Fruit fly (Drosophila melanogaster): ENCODE data around the gene Mst36Fa.
A peak's percentile ranks its signal among the peaks of the same experiment; 100 is the strongest.

Gene Mst36Fa

DNA sequence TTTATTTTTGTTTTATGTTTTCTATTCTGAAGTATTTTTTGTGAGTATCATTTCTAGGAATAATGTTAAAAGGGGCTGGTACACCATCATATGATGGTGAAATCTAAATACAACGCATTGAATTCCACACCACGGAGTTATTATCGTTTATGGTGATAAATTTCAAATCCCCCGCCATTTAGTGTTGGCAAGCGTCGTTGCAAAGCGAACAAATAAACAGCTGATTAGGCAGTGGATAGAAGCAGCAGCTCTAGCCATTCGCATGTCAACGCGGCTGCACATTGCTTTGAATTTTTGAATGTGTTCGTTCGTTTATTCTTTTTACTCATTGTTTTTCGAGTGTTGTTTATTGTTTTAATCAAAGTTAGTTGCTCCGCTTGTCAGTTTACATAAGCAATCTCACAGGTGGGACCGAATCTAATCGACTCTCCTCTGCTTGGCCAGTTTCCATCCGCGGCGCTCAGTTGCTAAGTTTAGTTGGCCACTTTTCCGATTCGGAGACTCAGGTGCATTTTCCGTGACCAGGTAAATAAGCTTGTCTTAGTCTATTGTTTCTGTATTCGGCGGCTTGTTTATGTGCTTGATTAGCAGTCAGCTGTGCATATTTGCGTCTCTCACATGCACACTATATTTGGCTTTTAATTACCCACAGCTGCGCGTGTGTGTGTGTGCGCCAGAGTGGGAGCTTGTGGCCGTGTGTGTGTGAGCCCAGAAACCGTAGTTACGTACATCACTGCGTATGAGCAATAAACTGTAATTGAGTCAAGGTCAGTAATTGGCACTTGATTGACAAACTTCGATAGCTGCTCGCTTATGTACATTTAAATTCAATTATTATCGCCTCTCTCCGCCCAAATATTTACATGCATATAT is at the start of gene Mst36Fa, which contains the start of gene CG31751 (continued):
- TF ChIP-seq caup (GFP tag; optimal IDR thresholded peaks at IDR 0.05; ENCODE audit: severe bottlenecking) (peak; percentile 94), CG16815 (GFP tag; optimal IDR thresholded peaks at IDR 0.05) (no peak), unpg (GFP tag; optimal IDR thresholded peaks at IDR 0.05) (peak; percentile 73), CG12659 (GFP tag; optimal IDR thresholded peaks at IDR 0.05) (peak; percentile 88), ind (GFP tag; optimal IDR thresholded peaks at IDR 0.05) (peak; percentile 6), stwl (tag; optimal IDR thresholded peaks at IDR 0.05) (peak; percentile 72), CG2116 (GFP tag; optimal IDR thresholded peaks at IDR 0.05) (peak; percentile 74), NC2β (GFP tag; optimal IDR thresholded peaks at IDR 0.05) (peak; percentile 72), Hsf (GFP tag; optimal IDR thresholded peaks at IDR 0.05) (peak; percentile 64), CG10431 (GFP tag; optimal IDR thresholded peaks at IDR 0.05) (peak; percentile 82), tio (GFP tag; optimal IDR thresholded peaks at IDR 0.05) (peak; percentile 17), CG31365 (tag; optimal IDR thresholded peaks at IDR 0.05) (peak; percentile 75), Hey (tag; optimal IDR thresholded peaks at IDR 0.05) (peak; percentile 88), ftz-f1 (GFP tag; optimal IDR thresholded peaks at IDR 0.05) (peak; percentile 72), lmd (GFP tag; IDR thresholded peaks at IDR 0.05) (peak; percentile 39; the same call in 1 of the 2 replicates), CG12769 (tag; optimal IDR thresholded peaks at IDR 0.05) (peak; percentile 89), CG4820 (GFP tag; optimal IDR thresholded peaks at IDR 0.05) (peak; percentile 13), Meics (GFP tag; optimal IDR thresholded peaks at IDR 0.05) (peak; percentile 86), unc-4 (GFP tag; IDR thresholded peaks at IDR 0.05; ENCODE audit: partially characterized antibody) (no peak), Nf-YB (GFP tag; optimal IDR thresholded peaks at IDR 0.05) (peak; percentile 68), crc (GFP tag; optimal IDR thresholded peaks at IDR 0.05) (peak; percentile 78), ap (GFP tag; IDR thresholded peaks at IDR 0.05) (no peak), CG15269 (tag; optimal IDR thresholded peaks at IDR 0.05) (peak; percentile 81), CG1603 (tag; optimal IDR thresholded peaks at IDR 0.05) (peak; percentile 53), Hr39 (optimal IDR thresholded peaks at IDR 0.05) (no peak), CG42726 (GFP tag; IDR thresholded peaks at IDR 0.05; ENCODE audit: partially characterized antibody) (no peak), CG6765 (GFP tag; optimal IDR thresholded peaks at IDR 0.05) (peak; percentile 87), slp2 (GFP tag; optimal IDR thresholded peaks at IDR 0.05) (no peak), CG9797 (GFP tag; optimal IDR thresholded peaks at IDR 0.05) (peak; percentile 33), jing (GFP tag; optimal IDR thresholded peaks at IDR 0.05) (peak; percentile 39), CG15514 (GFP tag; optimal IDR thresholded peaks at IDR 0.05) (peak; percentile 89), pho (GFP tag; optimal IDR thresholded peaks at IDR 0.05) (peak; percentile 71), Ssrp (tag; optimal IDR thresholded peaks at IDR 0.05) (peak; percentile 9), CG10565 (GFP tag; optimal IDR thresholded peaks at IDR 0.05) (no peak), dysf (GFP tag; IDR thresholded peaks at IDR 0.05) (peak; percentile 56; the same call in 1 of the 3 replicates), dmrt11E (tag; optimal IDR thresholded peaks at IDR 0.05) (no peak), Atf3 (GFP tag; optimal IDR thresholded peaks at IDR 0.05) (peak; percentile 2), inv (GFP tag; IDR thresholded peaks at IDR 0.05; ENCODE audit: partially characterized antibody) (no peak), exex (tag; optimal IDR thresholded peaks at IDR 0.05) (peak; percentile 78), sisA (GFP tag; IDR thresholded peaks at IDR 0.05) (no peak; the same call in 1 of the 2 replicates), Bteb2 (GFP tag; optimal IDR thresholded peaks at IDR 0.05) (peak; percentile 64), dati (GFP tag; IDR thresholded peaks at IDR 0.05) (no peak), Rfx (GFP tag; IDR thresholded peaks at IDR 0.05) (peak; percentile 81), ssp (GFP tag; IDR thresholded peaks at IDR 0.05) (0 out of 2 replicates have a peak, but pooled peaks have one; percentile 29), D19B (GFP tag; optimal IDR thresholded peaks at IDR 0.05) (peak; percentile 29), HHEX (GFP tag; optimal IDR thresholded peaks at IDR 0.05) (peak; percentile 92), CG15011 (GFP tag; optimal IDR thresholded peaks at IDR 0.05) (peak; percentile 79), sna (GFP tag; IDR thresholded peaks at IDR 0.05; ENCODE audit: partially characterized antibody) (no peak)

Measured in whole organism, embryonic.